Worm (Caenorhabditis elegans) whole organism, L4/young adult: ENCODE measurements around the gene hpo-25.

Experiments
- W03F9.2 ChIP-seq: fragments of 150-350 bp; optimal IDR thresholded peaks from 2 replicates; lab custom pipeline; 2014; ENCODE audit warnings: missing biosample characterization, missing genetic modification characterization
- him-1 ChIP-seq: sonication (generic microtip); optimal IDR thresholded peaks from 2 replicates; lab custom pipeline; 2016; ENCODE audit warnings: missing genotype, missing genetic modification reagents, missing genetic modification characterization, missing compliant biosample characterization

DNA sequence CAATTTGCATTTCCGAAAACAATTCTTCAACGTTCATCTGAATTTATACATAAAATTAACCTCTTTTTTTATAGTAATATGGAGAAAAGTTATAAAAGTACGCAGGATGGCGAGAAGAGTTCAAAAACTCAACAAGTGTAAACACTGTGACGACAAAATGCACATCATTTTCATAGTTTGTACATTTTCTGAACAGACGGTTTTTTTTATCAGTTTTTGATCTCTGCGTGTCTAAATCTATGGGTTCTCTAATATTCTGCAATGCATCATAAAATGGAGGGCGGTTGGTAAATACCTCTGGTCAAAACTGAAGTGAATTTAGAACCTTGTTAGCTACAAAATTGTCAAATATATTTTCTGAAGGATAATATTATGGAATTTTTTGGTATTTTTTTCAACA, 46.4 kb downstream of the hpo-25 start, which contains the start of gene fbxa-4:
- no peak for TF ChIP-seq him-1 (tag; lab: Kevin White, UChicago)
- no peak for TF ChIP-seq W03F9.2 (tag; lab: Kevin White, UChicago)
